Worm (Caenorhabditis elegans): ENCODE data around the gene srz-70.

The srz-70 gene

DNA sequence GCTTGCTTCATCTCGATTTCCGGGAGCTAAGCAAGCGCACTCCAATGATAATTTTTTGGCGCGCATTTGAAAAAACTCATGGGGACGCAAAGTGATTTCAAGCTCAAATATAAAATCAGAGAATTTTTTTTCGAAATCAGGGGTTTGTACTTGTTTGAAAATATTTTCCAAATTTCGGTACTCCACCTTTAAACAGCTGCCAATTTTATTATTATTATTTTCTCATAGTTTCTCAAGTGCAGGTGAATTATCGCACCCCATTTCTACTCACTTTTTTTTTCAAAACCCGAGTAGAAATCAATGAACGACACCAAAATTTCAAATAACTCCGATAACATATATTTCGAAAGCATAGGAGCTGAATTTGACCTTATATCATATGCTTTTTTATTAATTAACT is 25.3 kb upstream of the srz-70 start, which contains the start of gene srz-83:
Gene srz-83 (plus strand): TSS at position 301 of the 400 bp plus-strand sequence.
- no peak for TF ChIP-seq nhr-232 (tag; optimal IDR thresholded peaks at IDR 0.05)
- no peak for TF ChIP-seq unc-86 (tag; optimal IDR thresholded peaks at IDR 0.05)

DNA sequence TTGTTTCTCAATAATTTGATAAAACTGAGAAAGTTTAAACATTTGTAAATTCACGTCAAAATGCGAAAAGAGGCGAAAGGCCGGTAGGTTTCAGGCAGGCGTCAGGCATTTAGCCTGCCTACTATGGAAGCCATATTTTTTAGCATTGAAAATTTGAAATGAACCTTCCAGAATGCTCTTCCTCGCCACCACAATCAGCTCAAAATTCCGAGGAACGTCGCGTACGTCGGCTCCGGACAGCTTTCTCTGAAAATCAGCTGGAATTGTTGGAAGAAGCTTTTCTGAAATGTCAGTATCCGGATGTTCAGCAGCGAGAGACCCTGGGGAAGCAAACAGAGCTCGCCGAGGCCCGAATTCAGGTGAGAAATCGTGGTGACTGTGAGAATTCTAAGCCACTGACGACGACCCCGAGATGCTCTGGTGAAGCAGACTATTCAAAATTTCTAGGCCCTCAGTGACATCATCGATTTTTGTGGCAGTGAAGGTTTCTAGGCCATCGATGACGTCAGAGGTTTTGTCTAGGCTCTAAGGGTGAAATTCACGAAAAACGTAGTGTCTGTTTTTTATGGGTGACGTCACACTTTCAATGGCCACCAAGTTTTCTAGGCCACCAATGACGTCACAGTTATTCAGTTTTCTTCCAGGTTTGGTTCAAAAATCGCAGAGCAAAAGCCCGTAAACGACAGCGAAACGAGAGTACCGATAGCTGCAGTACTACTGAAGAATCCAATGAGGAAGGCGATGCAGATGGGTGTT is 23.3 kb upstream of the srz-70 start:
- TF ChIP-seq madf-2 (tag; optimal IDR thresholded peaks at IDR 0.05) (no peak), ttx-3 (tag; optimal IDR thresholded peaks at IDR 0.05) (no peak), syd-9 (tag; optimal IDR thresholded peaks at IDR 0.05) (no peak), dmd-4 (tag; optimal IDR thresholded peaks at IDR 0.05; ENCODE audit: borderline replicate concordance) (no peak), C08G9.2 (tag; optimal IDR thresholded peaks at IDR 0.05) (no peak), unc-42 (tag; optimal IDR thresholded peaks at IDR 0.05) (no peak), ceh-6 (GFP tag; optimal IDR thresholded peaks at IDR 0.05) (no peak), K09A11.1 (tag; optimal IDR thresholded peaks at IDR 0.05; ENCODE audit: insufficient read depth) (no peak), ceh-9 (tag; optimal IDR thresholded peaks at IDR 0.05) (no peak), ref-2 (tag; optimal IDR thresholded peaks at IDR 0.05) (no peak)

DNA sequence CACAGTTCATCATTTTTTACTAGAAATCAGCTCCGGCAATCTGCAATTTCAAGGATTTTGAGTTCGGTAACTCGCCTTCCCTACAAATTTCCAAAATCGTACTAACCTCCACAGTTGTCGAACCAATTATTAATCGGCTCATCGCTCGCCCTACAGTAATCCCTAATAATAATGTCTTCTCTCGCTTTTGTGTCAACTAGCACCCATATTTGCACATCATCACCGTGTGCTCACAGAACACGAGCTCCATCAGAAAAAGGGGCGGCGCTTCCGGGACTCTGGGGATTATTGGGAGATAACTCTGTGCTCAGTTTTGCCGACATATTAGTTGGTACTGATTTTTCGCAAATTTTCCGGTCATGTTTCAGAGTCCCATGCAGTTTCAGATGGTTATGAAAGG is 19.1 kb upstream of the srz-70 start, which contains the start of gene ceh-53:
Gene ceh-53 (plus strand): TSS at position 301 of the 400 bp plus-strand sequence.
- TF ChIP-seq eyg-1 (tag; optimal IDR thresholded peaks at IDR 0.05) (no peak), mec-3 (tag; optimal IDR thresholded peaks at IDR 0.05; ENCODE audit: borderline replicate concordance) (no peak), ets-4 (tag; optimal IDR thresholded peaks at IDR 0.05) (no peak), ceh-19 (GFP tag; optimal IDR thresholded peaks at IDR 0.05) (no peak), hlh-6 (tag; optimal IDR thresholded peaks at IDR 0.05) (no peak), lin-11 (tag; optimal IDR thresholded peaks at IDR 0.05) (no peak), ceh-24 (tag; optimal IDR thresholded peaks at IDR 0.05) (no peak), hlh-8 (tag; optimal IDR thresholded peaks at IDR 0.05) (no peak), ceh-48 (tag; optimal IDR thresholded peaks at IDR 0.05) (no peak), gmeb-2 (tag; optimal IDR thresholded peaks at IDR 0.05) (no peak), C08G9.2 (tag; optimal IDR thresholded peaks at IDR 0.05) (no peak), ttx-3 (tag; optimal IDR thresholded peaks at IDR 0.05) (no peak)

DNA sequence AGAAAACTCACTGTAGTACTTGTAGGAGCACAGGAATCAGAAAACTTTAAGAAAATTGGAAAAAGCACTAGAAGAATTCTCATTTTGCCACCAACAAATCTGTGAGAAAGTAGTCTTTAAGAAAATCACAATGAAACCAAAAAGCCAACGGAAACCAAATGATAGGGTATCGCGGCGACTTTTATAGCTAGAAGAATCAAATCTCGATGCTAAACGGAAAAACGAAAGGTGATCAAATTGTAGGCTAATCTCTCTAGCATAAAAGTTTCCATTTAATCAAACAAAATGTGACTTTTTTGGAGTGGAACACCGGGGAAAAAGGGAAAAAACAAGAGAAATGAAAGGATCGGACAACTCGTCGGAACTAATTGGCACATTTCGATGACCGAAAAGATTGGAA is 17.5 kb upstream of the srz-70 start, which contains the start of gene C09G12.17:
Gene C09G12.17 (minus strand): TSS at position 101 of the 400 bp plus-strand sequence.
- TF ChIP-seq C08G9.2 (tag; optimal IDR thresholded peaks at IDR 0.05) (no peak), tbx-2 (tag; optimal IDR thresholded peaks at IDR 0.05) (no peak), K09A11.1 (tag; optimal IDR thresholded peaks at IDR 0.05; ENCODE audit: insufficient read depth) (no peak), sox-4 (tag; optimal IDR thresholded peaks at IDR 0.05) (no peak), eyg-1 (tag; optimal IDR thresholded peaks at IDR 0.05) (no peak), ceh-30 (tag; optimal IDR thresholded peaks at IDR 0.05) (no peak), sdc-2 (tag; optimal IDR thresholded peaks at IDR 0.05) (no peak), hlh-15 (tag; optimal IDR thresholded peaks at IDR 0.05) (no peak), ceh-14 (tag; optimal IDR thresholded peaks at IDR 0.05) (no peak), tbx-7 (tag; optimal IDR thresholded peaks at IDR 0.05) (no peak), hlh-13 (GFP tag; optimal IDR thresholded peaks at IDR 0.05) (no peak), lim-6 (tag; optimal IDR thresholded peaks at IDR 0.05) (no peak), elt-4 (tag; optimal IDR thresholded peaks at IDR 0.05) (no peak), hlh-8 (tag; optimal IDR thresholded peaks at IDR 0.05) (no peak), unc-86 (tag; optimal IDR thresholded peaks at IDR 0.05) (no peak), pat-9 (tag; optimal IDR thresholded peaks at IDR 0.05) (no peak)

DNA sequence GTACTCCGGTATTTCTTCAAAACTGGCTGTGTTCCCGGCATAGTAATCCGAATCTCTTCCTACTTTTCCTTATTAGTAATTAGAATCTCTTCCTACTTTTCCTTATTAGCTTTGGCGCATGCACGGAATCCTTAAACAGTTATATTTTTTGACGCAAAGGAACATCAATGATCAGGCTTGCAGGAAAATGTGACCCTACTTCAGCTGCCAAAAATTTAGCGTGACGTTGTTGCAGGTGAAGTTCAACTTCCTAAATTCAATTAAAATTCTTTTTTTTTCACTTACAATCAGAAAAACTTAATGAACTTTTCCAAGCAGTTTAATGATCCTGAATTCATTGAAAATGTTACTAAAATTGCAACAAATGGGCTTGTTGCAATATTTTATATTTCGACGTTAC is 14.5 kb upstream of the srz-70 start, which contains the start of gene srz-79:
Gene srz-79 (plus strand): TSS at position 301 of the 400 bp plus-strand sequence.
- TF ChIP-seq elt-4 (tag; optimal IDR thresholded peaks at IDR 0.05): no peak
- TF ChIP-seq unc-55 (GFP tag; optimal IDR thresholded peaks at IDR 0.05): no peak
- TF ChIP-seq Y22D7AL.16 (tag; optimal IDR thresholded peaks at IDR 0.05): no peak
- no peak for TF ChIP-seq syd-9 (tag; optimal IDR thresholded peaks at IDR 0.05)
- no peak for TF ChIP-seq lin-11 (tag; optimal IDR thresholded peaks at IDR 0.05)
- TF ChIP-seq hlh-30 (tag; optimal IDR thresholded peaks at IDR 0.05; ENCODE audit: insufficient read depth): no peak
- no peak for TF ChIP-seq unc-3 (GFP tag; conservative IDR thresholded peaks at IDR 0.05)
- TF ChIP-seq unc-3 (tag; optimal IDR thresholded peaks at IDR 0.05): no peak
- TF ChIP-seq ceh-19 (GFP tag; optimal IDR thresholded peaks at IDR 0.05): no peak
- no peak for TF ChIP-seq lim-6 (tag; optimal IDR thresholded peaks at IDR 0.05)
- TF ChIP-seq ceh-6 (GFP tag; optimal IDR thresholded peaks at IDR 0.05): no peak
- TF ChIP-seq hlh-13 (GFP tag; optimal IDR thresholded peaks at IDR 0.05): no peak
- TF ChIP-seq zip-5 (tag; optimal IDR thresholded peaks at IDR 0.05): no peak
- no peak for TF ChIP-seq hlh-6 (tag; optimal IDR thresholded peaks at IDR 0.05)
- no peak for TF ChIP-seq ceh-48 (tag; optimal IDR thresholded peaks at IDR 0.05)
- TF ChIP-seq K09A11.1 (tag; optimal IDR thresholded peaks at IDR 0.05; ENCODE audit: insufficient read depth): no peak
- TF ChIP-seq sox-2 (GFP tag; IDR thresholded peaks at IDR 0.05): no peak
